Worm (Caenorhabditis elegans) whole organism, L4/young adult: Measurements from ENCODE around the gene Y69A2AR.16.

Experiments used
- dao-5 ChIP-seq: sonication (generic microtip); optimal IDR thresholded peaks from 2 replicates; lab custom pipeline; 2016; ENCODE audit warnings: missing genotype, missing genetic modification characterization, moderate library complexity, missing compliant biosample characterization
- him-1 ChIP-seq: sonication (generic microtip); optimal IDR thresholded peaks from 2 replicates; lab custom pipeline; 2016; ENCODE audit warnings: missing genotype, missing genetic modification reagents, missing genetic modification characterization, missing compliant biosample characterization

- no peak for TF ChIP-seq him-1 (tag; lab: Kevin White, UChicago)
- no peak for TF ChIP-seq dao-5
Measured at ce11 chrIV:2552276-2552675, 54.7 kb downstream of the Y69A2AR.16 start.
